Fruit fly (Drosophila melanogaster): Measurements from ENCODE around the gene Dora.

DNA sequence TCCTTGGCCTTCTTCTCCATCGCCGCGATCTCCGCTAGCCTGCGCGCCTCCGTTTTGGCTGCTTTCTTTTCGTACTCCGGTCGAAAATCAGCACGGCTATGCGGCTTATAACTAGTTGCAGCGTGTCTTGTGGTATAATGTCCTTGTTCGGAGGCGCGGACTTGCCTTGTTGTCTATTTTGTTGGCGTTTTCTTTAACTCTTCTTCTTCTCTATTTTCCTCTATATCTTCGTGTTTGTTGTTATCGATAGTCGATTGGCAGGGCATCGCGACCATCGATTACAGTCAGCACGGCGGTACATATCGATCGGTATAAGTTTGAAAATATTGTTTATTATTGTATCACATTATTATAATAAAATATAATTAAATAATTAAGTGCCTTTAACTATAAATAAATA is 29.7 kb downstream of the Dora start, which contains the start of gene Flacc:
- TF ChIP-seq Eip78C (GFP tag) (peak; percentile 54), Hr4 (GFP tag; optimal IDR thresholded peaks at IDR 0.05) (no peak), CG6854 (GFP tag; optimal IDR thresholded peaks at IDR 0.05) (no peak), CG16779 (tag; optimal IDR thresholded peaks at IDR 0.05) (no peak), Gug (GFP tag; IDR thresholded peaks at IDR 0.05) (no peak), fd85E (GFP tag; optimal IDR thresholded peaks at IDR 0.05) (no peak), Ets96B (tag; optimal IDR thresholded peaks at IDR 0.05) (no peak)
